Worm (Caenorhabditis elegans): ENCODE results near the gene F20G2.5.
A peak's percentile ranks its signal among the peaks of the same experiment; 100 is the strongest.

Gene F20G2.5

DNA sequence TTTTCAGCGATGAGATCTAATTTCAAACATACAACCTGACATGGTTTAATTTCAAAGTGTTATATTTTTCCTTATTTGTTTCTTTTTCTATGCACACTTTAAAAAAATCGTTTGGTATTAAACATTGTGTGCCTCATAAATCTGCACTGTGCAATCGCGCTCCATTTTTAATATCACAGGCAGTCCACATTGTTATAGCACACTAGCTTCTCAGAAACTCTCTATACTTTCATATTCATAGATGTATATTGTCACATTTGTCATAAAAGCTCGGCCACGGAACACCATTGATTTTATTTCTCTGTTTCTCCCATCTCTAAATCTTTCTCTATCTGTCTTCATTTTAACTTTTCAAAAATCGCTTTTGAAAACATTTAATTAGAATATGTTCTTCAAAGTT, 14.0 kb upstream of the F20G2.5 start:
- no peak for TF ChIP-seq ama-1 (optimal IDR thresholded peaks at IDR 0.05)
- TF ChIP-seq nhr-25 (tag; optimal IDR thresholded peaks at IDR 0.05): no peak
- peak in 1 of 2 experiments; percentile 60 for TF ChIP-seq lsy-2 (tag; optimal IDR thresholded peaks at IDR 0.05)
- TF ChIP-seq lin-13 (GFP tag; optimal IDR thresholded peaks at IDR 0.05): peak; percentile 25
- peak; percentile 39 for TF ChIP-seq fos-1 (tag; optimal IDR thresholded peaks at IDR 0.05)
- no peak for TF ChIP-seq mab-5 (tag; optimal IDR thresholded peaks at IDR 0.05)
- peak; percentile 1 for TF ChIP-seq snpc-4 (tag; optimal IDR thresholded peaks at IDR 0.05)
- TF ChIP-seq nhr-12 (tag; optimal IDR thresholded peaks at IDR 0.05): no peak
- peak; percentile 94 for TF ChIP-seq unc-55 (GFP tag; optimal IDR thresholded peaks at IDR 0.05)
- TF ChIP-seq skn-1 (tag; optimal IDR thresholded peaks at IDR 0.05): peak; percentile 37
- no peak for TF ChIP-seq lin-39 (tag; optimal IDR thresholded peaks at IDR 0.05)
- peak; percentile 3 for TF ChIP-seq crh-2 (tag; optimal IDR thresholded peaks at IDR 0.05)
- peak; percentile 4 for TF ChIP-seq sma-9 (GFP tag; optimal IDR thresholded peaks at IDR 0.05)
- no peak for TF ChIP-seq sma-9 (tag; optimal IDR thresholded peaks at IDR 0.05)
- no peak for TF ChIP-seq R02D3.7 (tag; optimal IDR thresholded peaks at IDR 0.05)
- peak; percentile 76 for TF ChIP-seq C34F6.9 (tag; optimal IDR thresholded peaks at IDR 0.05)

DNA sequence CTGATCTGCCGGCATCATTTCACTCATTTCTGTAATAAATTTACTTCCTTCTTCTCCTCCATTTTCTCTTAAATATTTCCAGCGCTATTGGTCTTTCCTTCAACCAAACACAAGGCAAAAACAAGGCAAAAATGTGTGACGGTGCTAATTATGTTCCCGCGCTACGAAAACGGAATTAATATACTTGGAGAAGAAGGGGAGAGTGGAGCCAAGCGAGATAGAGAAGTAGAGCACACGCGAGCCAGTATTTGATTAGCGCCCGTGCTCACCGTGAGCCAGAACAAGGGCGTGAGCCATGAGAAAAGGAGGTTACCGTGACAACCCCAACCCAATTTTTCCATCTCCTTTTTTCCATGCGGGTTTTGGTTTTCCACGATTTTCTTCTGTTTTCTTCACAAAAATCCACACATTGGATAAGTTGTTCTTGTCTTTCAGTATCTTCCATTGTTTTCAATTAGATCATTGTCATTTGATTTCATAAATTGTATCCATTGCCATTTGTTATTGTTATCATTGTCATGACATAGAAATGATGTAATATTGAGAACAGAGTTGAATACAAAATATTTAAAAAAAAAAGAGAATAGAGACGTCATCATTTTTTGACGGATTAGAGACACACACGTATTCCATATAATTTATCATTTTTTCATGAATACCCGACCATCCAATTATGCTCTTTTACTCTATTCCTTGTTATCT, 8.7 kb upstream of the F20G2.5 start, which contains the start of gene F20G2.6:
Gene F20G2.6, plus strand, starts transcription at position 652 of the 702 bp plus-strand sequence.
- no peak for TF ChIP-seq nhr-23 (tag; optimal IDR thresholded peaks at IDR 0.05)
- peak; percentile 33 for TF ChIP-seq lin-11 (tag; optimal IDR thresholded peaks at IDR 0.05)

DNA sequence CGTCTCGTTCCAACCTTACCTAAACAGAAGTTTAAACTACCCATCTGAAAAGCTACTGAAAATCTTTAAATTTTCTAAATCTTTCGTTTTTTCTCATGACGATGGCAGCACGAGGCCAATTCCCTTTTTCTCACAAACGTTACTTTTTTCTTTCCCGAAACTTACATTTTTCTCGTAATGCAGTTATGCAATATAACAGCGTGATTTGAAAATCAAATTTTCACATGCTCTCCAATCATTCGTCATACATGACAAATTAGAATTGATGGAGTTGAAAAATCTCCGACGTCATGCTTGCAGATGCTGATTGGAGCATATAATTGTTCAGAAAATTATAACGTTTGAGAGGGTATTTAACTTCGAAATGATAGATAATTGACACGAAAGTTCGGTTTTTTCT, 7.6 kb upstream of the F20G2.5 start:
- TF ChIP-seq lsy-2 (tag; optimal IDR thresholded peaks at IDR 0.05) (peak in 1 of 2 experiments; percentile 11), sma-9 (GFP tag; optimal IDR thresholded peaks at IDR 0.05) (no peak), sma-9 (tag; optimal IDR thresholded peaks at IDR 0.05) (no peak), nhr-21 (tag; optimal IDR thresholded peaks at IDR 0.05) (peak; percentile 11), ztf-1 (GFP tag; conservative IDR thresholded peaks at IDR 0.05) (no peak), nhr-129 (tag; optimal IDR thresholded peaks at IDR 0.05) (no peak)

DNA sequence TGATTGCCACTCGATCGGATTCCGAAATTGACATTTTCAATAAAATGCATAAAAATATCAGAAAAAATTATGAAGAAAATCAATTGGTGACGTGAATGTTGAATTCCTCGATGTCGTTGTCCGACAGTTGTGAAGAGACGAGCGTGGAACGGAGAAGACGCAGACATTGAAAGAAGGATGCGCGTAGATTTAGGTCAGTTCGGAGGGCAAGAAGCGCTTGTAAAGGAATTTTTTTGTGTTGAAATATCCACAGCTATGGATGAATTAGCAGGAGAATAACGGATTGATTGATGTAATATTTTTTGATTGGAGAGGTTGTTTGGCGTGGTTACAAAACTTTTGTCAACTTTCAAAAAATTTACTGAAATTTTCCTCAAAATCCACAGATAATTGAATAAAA, 2.9 kb upstream of the F20G2.5 start, which contains the start of gene F20G2.3:
Gene F20G2.3, minus strand, starts transcription at position 101 of the 400 bp plus-strand sequence.
- TF ChIP-seq R02D3.7 (tag; optimal IDR thresholded peaks at IDR 0.05) (no peak), nhr-77 (tag; optimal IDR thresholded peaks at IDR 0.05) (no peak), skn-1 (tag; optimal IDR thresholded peaks at IDR 0.05) (no peak), C34F6.9 (tag; optimal IDR thresholded peaks at IDR 0.05) (no peak), elt-3 (tag; optimal IDR thresholded peaks at IDR 0.05) (no peak), lin-13 (GFP tag; optimal IDR thresholded peaks at IDR 0.05) (no peak), crh-2 (tag; optimal IDR thresholded peaks at IDR 0.05) (no peak), fos-1 (tag; optimal IDR thresholded peaks at IDR 0.05) (no peak), nhr-12 (tag; optimal IDR thresholded peaks at IDR 0.05) (no peak), ztf-1 (GFP tag; conservative IDR thresholded peaks at IDR 0.05) (no peak), nhr-23 (tag; optimal IDR thresholded peaks at IDR 0.05) (no peak), lsy-2 (tag; optimal IDR thresholded peaks at IDR 0.05) (no peak), elt-1 (tag; optimal IDR thresholded peaks at IDR 0.05) (no peak), nhr-10 (tag; optimal IDR thresholded peaks at IDR 0.05) (no peak)

DNA sequence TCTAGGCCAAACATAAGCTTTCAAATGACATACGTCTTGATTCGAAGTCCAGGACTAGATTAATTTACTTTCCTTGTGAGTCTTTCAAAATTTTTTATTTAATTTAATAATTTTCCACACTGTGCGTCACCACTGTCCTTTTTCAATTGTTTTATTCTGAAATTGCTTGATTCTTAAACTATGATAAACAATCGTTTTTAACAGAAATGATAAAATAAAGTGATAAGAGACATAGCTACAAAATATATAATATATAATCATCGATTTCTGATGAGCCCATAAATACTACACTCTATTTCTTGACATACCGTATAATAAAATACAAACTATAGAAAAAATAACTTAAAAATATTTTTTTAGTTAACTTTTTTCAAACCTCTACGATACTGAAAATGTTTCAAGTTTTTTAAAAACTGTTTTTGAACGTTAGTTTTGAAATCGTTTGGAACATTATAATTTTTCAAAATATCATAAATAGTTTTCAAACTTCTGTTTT, 2.3 kb upstream of the F20G2.5 start, which contains the start of gene nas-24:
Gene nas-24, plus strand, starts transcription at position 446 of the 496 bp plus-strand sequence.
- no peak for TF ChIP-seq lin-39 (tag; optimal IDR thresholded peaks at IDR 0.05)
- peak; percentile 78 for TF ChIP-seq fos-1 (tag; optimal IDR thresholded peaks at IDR 0.05)

DNA sequence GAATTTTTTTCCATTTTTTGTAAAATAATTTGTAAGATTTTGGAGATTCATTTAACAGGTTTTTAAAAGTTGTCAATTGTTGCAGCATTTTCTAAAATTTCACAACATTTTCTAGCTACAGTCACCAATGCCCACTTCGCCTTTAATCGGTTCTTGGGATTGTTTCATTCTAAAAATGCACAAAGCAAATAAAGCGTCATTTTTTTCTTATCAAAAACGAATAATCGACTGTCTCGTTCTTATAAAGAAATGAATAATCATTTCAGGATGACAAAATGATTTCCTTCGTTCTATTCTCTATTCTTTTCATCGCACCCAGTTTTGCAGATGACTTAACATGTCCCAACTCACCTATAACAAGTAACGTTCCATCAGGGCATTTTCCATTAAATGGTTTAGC, 4.2 kb downstream of the F20G2.5 start, which contains the start of gene F53C11.1:
Gene F53C11.1, plus strand, starts transcription at position 268 of the 400 bp plus-strand sequence.
- TF ChIP-seq fos-1 (tag; optimal IDR thresholded peaks at IDR 0.05) (peak; percentile 83), alr-1 (tag; optimal IDR thresholded peaks at IDR 0.05) (no peak)

DNA sequence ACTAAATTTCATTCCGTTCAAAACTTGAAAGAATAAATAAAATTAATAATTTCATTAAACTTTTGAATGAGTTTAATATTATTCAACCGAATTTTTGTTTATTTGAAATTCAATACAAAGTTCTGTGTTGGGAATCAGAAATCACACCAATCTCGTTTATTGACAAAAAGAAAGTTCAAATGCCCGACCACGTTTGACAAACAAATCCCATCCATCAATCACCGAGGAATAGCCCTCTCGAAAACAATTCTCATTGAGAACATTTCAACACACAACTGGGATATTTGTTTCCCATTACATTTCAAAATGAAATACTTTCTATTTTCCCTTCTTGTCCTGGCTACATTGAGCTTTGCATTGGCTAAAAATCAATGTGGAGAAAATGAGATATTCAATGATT, 6.5 kb downstream of the F20G2.5 start, which contains the start of gene F53C11.9:
Gene F53C11.9, plus strand, starts transcription at position 159 of the 400 bp plus-strand sequence.
- TF ChIP-seq unc-39 (tag; optimal IDR thresholded peaks at IDR 0.05) (no peak), Y55F3AM.14 (GFP tag; optimal IDR thresholded peaks at IDR 0.05) (no peak), fos-1 (tag; optimal IDR thresholded peaks at IDR 0.05) (no peak), lin-11 (tag; optimal IDR thresholded peaks at IDR 0.05) (no peak), C34F6.9 (tag; optimal IDR thresholded peaks at IDR 0.05) (no peak), blmp-1 (tag; optimal IDR thresholded peaks at IDR 0.05; ENCODE audit: insufficient read depth) (no peak), gmeb-1 (tag; optimal IDR thresholded peaks at IDR 0.05) (no peak), skn-1 (tag; optimal IDR thresholded peaks at IDR 0.05) (no peak)
